Worm (Caenorhabditis elegans) whole organism, L4 larva: ENCODE data around the gene F07B10.7.

ENCODE experiments used
- F10B5.3 ChIP-seq: sonication (generic microtip); optimal IDR thresholded peaks from 2 replicates; lab custom pipeline; 2016; ENCODE audit warnings: mild to moderate bottlenecking, missing genetic modification characterization, missing compliant biosample characterization
- F26F4.8 ChIP-seq: fragments of 200-800 bp; sonication (Bioruptor generic); conservative IDR thresholded peaks from 2 replicates; pipeline ENCODE4 v1.3.6; 2022; ENCODE audit warnings: missing genetic modification characterization, missing compliant biosample characterization
- F44E2.7 ChIP-seq: fragments of 200-800 bp; sonication (Bioruptor generic); IDR thresholded peaks from 2 replicates; pipeline ENCODE4 v2.1.2; 2022; ENCODE audit warnings: missing genetic modification characterization, missing compliant biosample characterization
- F49E8.2 ChIP-seq: sonication (generic microtip); optimal IDR thresholded peaks from 2 replicates; lab custom pipeline; 2016; ENCODE audit warnings: missing compliant biosample characterization, mild to moderate bottlenecking, missing genetic modification characterization, borderline replicate concordance
- R02D3.7 ChIP-seq: fragments of 150-350 bp; sonication (generic microtip); optimal IDR thresholded peaks from 3 replicates; lab custom pipeline; 2014; ENCODE audit warnings: missing biosample characterization, missing genetic modification characterization
- T26A8.4 ChIP-seq: fragments of 200-800 bp; sonication (Bioruptor generic); IDR thresholded peaks from 2 replicates; pipeline ENCODE4 v1.3.6; 2022; ENCODE audit warnings: missing genetic modification characterization, missing compliant biosample characterization
- Y105C5A.15 ChIP-seq: fragments of 200-800 bp; sonication (Bioruptor generic); IDR thresholded peaks from 2 replicates; pipeline ENCODE4 v1.3.6; 2022; ENCODE audit warnings: missing genetic modification characterization, missing compliant biosample characterization
- Y48G9A.11 ChIP-seq: fragments of 200-800 bp; sonication (Bioruptor generic); IDR thresholded peaks from 2 replicates; pipeline ENCODE4 v1.3.6; 2022; ENCODE audit warnings: missing genetic modification reagents, missing genetic modification characterization, missing compliant biosample characterization
- Y5F2A.4 ChIP-seq: fragments of 200-800 bp; sonication (Bioruptor generic); optimal IDR thresholded peaks from 2 replicates; lab custom pipeline; 2018; ENCODE audit warnings: mild to moderate bottlenecking, missing genetic modification characterization, missing compliant biosample characterization
- aha-1 ChIP-seq: fragments of 150-350 bp; peaks from one replicate; lab custom pipeline; 2014; ENCODE audit warnings: missing biosample characterization, missing genetic modification characterization
- arid-1 ChIP-seq: fragments of 200-800 bp; sonication (Bioruptor generic); conservative IDR thresholded peaks from 2 replicates; pipeline ENCODE4 v1.3.6; 2022; ENCODE audit warnings: missing genetic modification reagents, missing genetic modification characterization, missing compliant biosample characterization
- attf-4 ChIP-seq: sonication (generic microtip); optimal IDR thresholded peaks from 3 replicates; lab custom pipeline; 2017; ENCODE audit warnings: missing biosample characterization, missing genetic modification characterization
- ceh-20 ChIP-seq: fragments of 200-800 bp; sonication (Bioruptor generic); IDR thresholded peaks from 2 replicates; pipeline ENCODE4 v1.3.6; 2022; ENCODE audit warnings: missing genetic modification reagents, missing genetic modification characterization, missing compliant biosample characterization
- ceh-28 ChIP-seq: fragments of 150-350 bp; optimal IDR thresholded peaks from 2 replicates; lab custom pipeline; 2014; ENCODE audit warnings: missing biosample characterization, missing genetic modification reagents, missing genetic modification characterization
- ceh-62 ChIP-seq: sonication (generic microtip); optimal IDR thresholded peaks from 2 replicates; lab custom pipeline; 2017; ENCODE audit warnings: missing biosample characterization, missing genetic modification characterization
- cey-2 ChIP-seq: sonication (generic microtip); optimal IDR thresholded peaks from 3 replicates; lab custom pipeline; 2017; ENCODE audit warnings: missing genetic modification characterization, mild to moderate bottlenecking, missing compliant biosample characterization, antibody characterized with exemption, borderline replicate concordance; ENCODE audit not compliant: insufficient read depth
- ctbp-1 ChIP-seq: fragments of 200-800 bp; sonication (Bioruptor generic); IDR thresholded peaks from 2 replicates; pipeline ENCODE4 v1.3.6; 2022; ENCODE audit warnings: missing genetic modification reagents, missing genetic modification characterization, missing compliant biosample characterization
- daf-12 ChIP-seq: fragments of 150-350 bp; optimal IDR thresholded peaks from 2 replicates; lab custom pipeline; 2014; ENCODE audit warnings: missing biosample characterization, missing genetic modification reagents, missing genetic modification characterization
- egl-27 ChIP-seq: sonication (generic microtip); optimal IDR thresholded peaks from 3 replicates; lab custom pipeline; 2017; ENCODE audit warnings: missing biosample characterization, missing genetic modification reagents, missing genetic modification characterization
- fkh-10 ChIP-seq: fragments of 150-350 bp; optimal IDR thresholded peaks from 2 replicates; lab custom pipeline; 2014; ENCODE audit warnings: missing biosample characterization, missing genetic modification reagents, missing genetic modification characterization
- fos-1 ChIP-seq: fragments of 150-350 bp; optimal IDR thresholded peaks from 2 replicates; lab custom pipeline; 2014; ENCODE audit warnings: missing biosample characterization, missing genetic modification characterization
- gei-8 ChIP-seq: fragments of 200-800 bp; sonication (Bioruptor generic); optimal IDR thresholded peaks from 2 replicates; lab custom pipeline; 2018; ENCODE audit warnings: mild to moderate bottlenecking, missing genetic modification characterization, missing compliant biosample characterization
- hif-1 ChIP-seq, 2 experiments: sonication (generic microtip); optimal IDR thresholded peaks; 2 replicates each; lab custom pipeline; 2016 to 2017; ENCODE audit warnings: missing compliant biosample characterization in 2 of 2, missing genetic modification characterization in 2 of 2, missing genetic modification reagents in 2 of 2, missing genotype in 2 of 2, mild to moderate bottlenecking in 1 of 2
- hlh-11 ChIP-seq: fragments of 200-800 bp; sonication (Bioruptor generic); optimal IDR thresholded peaks from 2 replicates; lab custom pipeline; 2018; ENCODE audit warnings: mild to moderate bottlenecking, missing genetic modification characterization, missing compliant biosample characterization
- hlh-30 ChIP-seq: sonication (generic microtip); optimal IDR thresholded peaks from 2 replicates; lab custom pipeline; 2017; ENCODE audit warnings: antibody characterized with exemption, mild to moderate bottlenecking, missing genetic modification characterization, missing compliant biosample characterization; ENCODE audit not compliant: insufficient read depth
- lim-7 ChIP-seq: fragments of 200-800 bp; sonication (Bioruptor generic); IDR thresholded peaks from 2 replicates; pipeline ENCODE4 v1.3.6; 2022; ENCODE audit warnings: missing genetic modification characterization, missing compliant biosample characterization
- lin-13 ChIP-seq: fragments of 150-350 bp; optimal IDR thresholded peaks from 2 replicates; lab custom pipeline; 2014; ENCODE audit warnings: missing biosample characterization, missing genetic modification reagents, missing genetic modification characterization
- lin-29 ChIP-seq: fragments of 200-800 bp; sonication (Bioruptor generic); IDR thresholded peaks from 2 replicates; pipeline ENCODE4 v1.3.6; 2022; ENCODE audit warnings: missing genetic modification reagents, missing genetic modification characterization, missing compliant biosample characterization
- lin-39 ChIP-seq: fragments of 150-350 bp; optimal IDR thresholded peaks from 2 replicates; lab custom pipeline; 2014; ENCODE audit warnings: missing biosample characterization, missing genetic modification reagents, missing genetic modification characterization
- lir-3 ChIP-seq: sonication (generic microtip); optimal IDR thresholded peaks from 2 replicates; lab custom pipeline; 2016; ENCODE audit warnings: mild to moderate bottlenecking, missing genetic modification characterization, missing compliant biosample characterization
- lsy-2 ChIP-seq, 2 experiments: fragments of 150-350 bp in 1 of 2; sonication (generic microtip) in 1 of 2; optimal IDR thresholded peaks; 2 replicates each; lab custom pipeline; 2014 to 2017; ENCODE audit warnings: missing biosample characterization in 2 of 2, missing genetic modification characterization in 2 of 2
- madf-5 ChIP-seq, 2 experiments: fragments of 200-800 bp; sonication (Bioruptor generic); IDR thresholded peaks; 2 replicates each; pipeline ENCODE4 v1.3.6; 2022; ENCODE audit warnings: missing compliant biosample characterization in 2 of 2, missing genetic modification characterization in 2 of 2
- madf-9 ChIP-seq: fragments of 200-800 bp; sonication (Bioruptor generic); conservative IDR thresholded peaks from 2 replicates; pipeline ENCODE4 v1.3.6; 2022; ENCODE audit warnings: missing genetic modification reagents, missing genetic modification characterization, missing compliant biosample characterization
- mdl-1 ChIP-seq, 2 experiments: fragments of 150-350 bp in 1 of 2; sonication (generic microtip) in 1 of 2; optimal IDR thresholded peaks; 2 replicates each; lab custom pipeline; 2014 to 2017; ENCODE audit warnings: missing biosample characterization in 2 of 2, missing genetic modification characterization in 2 of 2
- mdt-29 ChIP-seq: fragments of 200-800 bp; sonication (Bioruptor generic); IDR thresholded peaks from 2 replicates; pipeline ENCODE4 v1.3.6; 2022; ENCODE audit warnings: missing genetic modification reagents, missing genetic modification characterization, missing compliant biosample characterization
- mes-2 ChIP-seq: sonication (generic microtip); optimal IDR thresholded peaks from 2 replicates; lab custom pipeline; 2016; ENCODE audit warnings: missing genotype, mild to moderate bottlenecking, missing genetic modification characterization, missing compliant biosample characterization; ENCODE audit not compliant: poor library complexity, severe bottlenecking
- nhr-11 ChIP-seq: fragments of 150-350 bp; optimal IDR thresholded peaks from 2 replicates; lab custom pipeline; 2014; ENCODE audit warnings: missing biosample characterization, missing genetic modification characterization
- nhr-237 ChIP-seq: sonication (generic microtip); optimal IDR thresholded peaks from 2 replicates; lab custom pipeline; 2017; ENCODE audit warnings: missing biosample characterization, missing genetic modification characterization
- nhr-28 ChIP-seq: fragments of 150-350 bp; optimal IDR thresholded peaks from 2 replicates; lab custom pipeline; 2014; ENCODE audit warnings: missing biosample characterization, missing genetic modification characterization
- nhr-42 ChIP-seq: fragments of 200-800 bp; sonication (Bioruptor generic); IDR thresholded peaks from 2 replicates; pipeline ENCODE4 v1.3.6; 2022; ENCODE audit warnings: missing genetic modification characterization, missing compliant biosample characterization
- nhr-77 ChIP-seq: fragments of 150-350 bp; optimal IDR thresholded peaks from 2 replicates; lab custom pipeline; 2014; ENCODE audit warnings: missing biosample characterization, missing genetic modification characterization
- php-3 ChIP-seq: fragments of 200-800 bp; sonication (Bioruptor generic); IDR thresholded peaks from 2 replicates; pipeline ENCODE4 v1.3.6; 2022; ENCODE audit warnings: missing genetic modification reagents, missing genetic modification characterization, missing compliant biosample characterization
- pqm-1 ChIP-seq: sonication (generic microtip); optimal IDR thresholded peaks from 2 replicates; lab custom pipeline; 2017; ENCODE audit warnings: missing biosample characterization, missing genetic modification characterization
- saeg-2 ChIP-seq: fragments of 200-800 bp; sonication (Bioruptor generic); IDR thresholded peaks from 2 replicates; pipeline ENCODE4 v1.3.6; 2022; ENCODE audit warnings: missing genetic modification reagents, missing genetic modification characterization, missing compliant biosample characterization
- sdz-12 ChIP-seq: fragments of 200-800 bp; sonication (Bioruptor generic); optimal IDR thresholded peaks from 2 replicates; lab custom pipeline; 2018; ENCODE audit warnings: mild to moderate bottlenecking, missing genetic modification characterization, missing compliant biosample characterization
- set-16 ChIP-seq: fragments of 200-800 bp; sonication (Bioruptor generic); IDR thresholded peaks from 2 replicates; pipeline ENCODE4 v1.3.6; 2022; ENCODE audit warnings: missing genetic modification reagents, missing genetic modification characterization, missing compliant biosample characterization
- snpc-1.2 ChIP-seq: fragments of 200-800 bp; sonication (Bioruptor generic); IDR thresholded peaks from 2 replicates; pipeline ENCODE4 v1.3.6; 2022; ENCODE audit warnings: missing genetic modification reagents, missing genetic modification characterization, missing compliant biosample characterization
- tag-97 ChIP-seq: fragments of 200-800 bp; sonication (Bioruptor generic); IDR thresholded peaks from 2 replicates; pipeline ENCODE4 v1.3.6; 2022; ENCODE audit warnings: missing genetic modification characterization, missing compliant biosample characterization
- unc-130 ChIP-seq: sonication (generic microtip); optimal IDR thresholded peaks from 2 replicates; lab custom pipeline; 2016; ENCODE audit warnings: missing genetic modification reagents, missing genetic modification characterization, missing compliant biosample characterization
- zfp-2 ChIP-seq: sonication (generic microtip); optimal IDR thresholded peaks from 2 replicates; lab custom pipeline; 2016; ENCODE audit warnings: mild to moderate bottlenecking, missing genetic modification characterization, missing compliant biosample characterization
- zip-2 ChIP-seq: fragments of 150-350 bp; optimal IDR thresholded peaks from 2 replicates; lab custom pipeline; 2014; ENCODE audit warnings: missing biosample characterization, missing genetic modification characterization
- ztf-11 ChIP-seq: fragments of 150-350 bp; optimal IDR thresholded peaks from 2 replicates; lab custom pipeline; 2014; ENCODE audit warnings: missing biosample characterization, missing genetic modification characterization

Gene F07B10.7

DNA sequence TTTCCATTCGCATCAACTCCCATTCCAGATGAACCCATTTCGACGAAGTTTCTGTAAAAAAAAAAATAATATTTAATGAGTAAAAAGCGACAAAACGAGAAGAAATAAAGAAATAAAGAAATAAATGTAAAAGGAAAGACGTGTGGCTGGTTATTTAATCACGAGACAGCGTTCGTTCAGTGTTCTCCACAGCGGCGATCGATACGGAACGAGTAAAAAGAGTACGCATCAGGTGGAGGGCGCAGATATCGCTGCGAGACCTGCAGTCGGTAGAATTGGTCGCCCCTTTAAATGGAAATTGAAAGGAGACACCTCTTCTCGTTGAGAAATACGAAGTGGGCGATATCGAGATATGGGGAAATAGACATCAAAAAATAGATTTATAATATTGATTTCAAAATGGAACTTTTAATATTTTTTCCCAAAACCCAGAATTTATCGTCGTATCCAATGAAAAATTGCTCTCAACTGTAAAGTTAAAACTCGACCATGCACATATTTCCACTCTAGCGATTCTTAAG is 31.8 kb downstream of the F07B10.7 start, which contains the start of gene pqn-70 (continued):
- TF ChIP-seq hlh-11 (tag; lab: Kevin White, UChicago) (peak; percentile 92), set-16 (GFP tag; lab: Robert Waterston, UW) (no peak), madf-5 (GFP tag; IDR thresholded peaks at IDR 0.05; lab: Robert Waterston, UW) (no peak), lin-13 (peak; percentile 75), arid-1 (GFP tag; lab: Robert Waterston, UW) (peak; percentile 81), snpc-1.2 (GFP tag; lab: Robert Waterston, UW) (no peak), madf-9 (GFP tag; lab: Robert Waterston, UW) (no peak), lin-39 (no peak), T26A8.4 (peak; percentile 71; the same call in 1 of the 2 replicates), sdz-12 (GFP tag; lab: Kevin White, UChicago) (no peak), attf-4 (tag; lab: Kevin White, UChicago) (no peak), egl-27 (no peak), F44E2.7 (GFP tag; lab: Robert Waterston, UW) (no peak), fos-1 (tag; lab: Kevin White, UChicago) (no peak), ctbp-1 (peak; percentile 59; the same call in 1 of the 2 replicates), zfp-2 (no peak), hif-1 (tag; optimal IDR thresholded peaks at IDR 0.05; lab: Kevin White, UChicago) (peak in 1 of 2 experiments; percentile 81), pqm-1 (tag; lab: Kevin White, UChicago) (no peak), Y5F2A.4 (GFP tag; lab: Kevin White, UChicago) (no peak), nhr-28 (peak; percentile 83), F49E8.2 (tag; lab: Kevin White, UChicago) (no peak), unc-130 (GFP tag; lab: Kevin White, UChicago) (peak; percentile 65), F26F4.8 (GFP tag; lab: Robert Waterston, UW) (no peak), mdt-29 (GFP tag; lab: Robert Waterston, UW) (no peak), mdl-1 (tag; optimal IDR thresholded peaks at IDR 0.05; lab: Kevin White, UChicago) (peak; percentile 16 to 73), R02D3.7 (tag; lab: Kevin White, UChicago) (no peak), nhr-77 (peak; percentile 59), saeg-2 (GFP tag; lab: Robert Waterston, UW) (no peak), php-3 (GFP tag; lab: Robert Waterston, UW) (no peak), nhr-237 (tag; lab: Kevin White, UChicago) (no peak), aha-1 (tag; lab: Kevin White, UChicago) (no peak), lir-3 (tag; lab: Kevin White, UChicago) (no peak), nhr-42 (GFP tag; lab: Robert Waterston, UW) (no peak), ceh-20 (GFP tag; lab: Robert Waterston, UW) (peak; percentile 55; the same call in 1 of the 2 replicates), mes-2 (peak; percentile 87), ceh-62 (tag; lab: Kevin White, UChicago) (no peak), cey-2 (no peak), zip-2 (tag; lab: Kevin White, UChicago) (peak; percentile 36), F10B5.3 (no peak), lin-29 (GFP tag; lab: Robert Waterston, UW) (no peak), gei-8 (GFP tag; lab: Kevin White, UChicago) (no peak), ceh-28 (tag; lab: Kevin White, UChicago) (peak; percentile 76), fkh-10 (GFP tag; lab: Kevin White, UChicago) (peak; percentile 72), Y105C5A.15 (GFP tag; lab: Robert Waterston, UW) (no peak), lim-7 (GFP tag; lab: Robert Waterston, UW) (no peak), nhr-11 (tag; lab: Kevin White, UChicago) (peak; percentile 77), lsy-2 (tag; optimal IDR thresholded peaks at IDR 0.05; lab: Kevin White, UChicago) (peak; percentile 71 to 91), hlh-30 (tag; lab: Kevin White, UChicago) (peak; percentile 98), ztf-11 (tag; lab: Kevin White, UChicago) (no peak), tag-97 (GFP tag; lab: Robert Waterston, UW) (no peak), Y48G9A.11 (no peak), daf-12 (tag; lab: Kevin White, UChicago) (no peak)
